Worm (Caenorhabditis elegans) whole organism, dauer: ENCODE measurements around the gene C34E11.4.

ENCODE experiments used
- unc-62 ChIP-seq: sonication (generic microtip); optimal IDR thresholded peaks from 2 replicates; lab custom pipeline; 2017; ENCODE audit warnings: missing biosample characterization, missing genetic modification reagents, missing genetic modification characterization

The C34E11.4 gene

ce11 chrX:11804057-11804456 is at the start of gene C34E11.4:
C34E11.4 (plus strand) TSS chrX:11804210.
- TF ChIP-seq unc-62 (GFP tag; lab: Kevin White, UChicago) = no peak

ce11 chrX:11757666-11758065 is 46.3 kb upstream of the C34E11.4 start:
- no peak for TF ChIP-seq unc-62 (GFP tag; lab: Kevin White, UChicago)

- no peak for TF ChIP-seq unc-62 (GFP tag; lab: Kevin White, UChicago)
Measured at ce11 chrX:11758809-11759208, 45.2 kb upstream of the C34E11.4 start, which contains the start of gene lact-7. lact-7 (plus strand) TSS chrX:11759109.

ce11 chrX:11765860-11766259 is 38.1 kb upstream of the C34E11.4 start:
- no peak for TF ChIP-seq unc-62 (GFP tag; lab: Kevin White, UChicago)

ce11 chrX:11766432-11766831 is 37.6 kb upstream of the C34E11.4 start:
- TF ChIP-seq unc-62 (GFP tag; lab: Kevin White, UChicago) = no peak

ce11 chrX:11769278-11769677 is 34.7 kb upstream of the C34E11.4 start, which contains the start of gene ttx-3:
ttx-3 (minus strand) TSS chrX:11769378.
- TF ChIP-seq unc-62 (GFP tag; lab: Kevin White, UChicago) = no peak

- no peak for TF ChIP-seq unc-62 (GFP tag; lab: Kevin White, UChicago)
Measured at ce11 chrX:11784230-11784629, 19.8 kb upstream of the C34E11.4 start, which contains the start of gene Y102F5A.1. Y102F5A.1 (minus strand) TSS chrX:11784330.

- no peak for TF ChIP-seq unc-62 (GFP tag; lab: Kevin White, UChicago)
Measured at ce11 chrX:11790600-11790999, 13.4 kb upstream of the C34E11.4 start.

- no peak for TF ChIP-seq unc-62 (GFP tag; lab: Kevin White, UChicago)
Measured at ce11 chrX:11791364-11792221, 12.4 kb upstream of the C34E11.4 start.

ce11 chrX:11792730-11793129 is 11.3 kb upstream of the C34E11.4 start:
- TF ChIP-seq unc-62 (GFP tag; lab: Kevin White, UChicago) = no peak

ce11 chrX:11798057-11798555 is 5.9 kb upstream of the C34E11.4 start, which contains the start of gene rsd-3:
rsd-3 (plus strand) TSS chrX:11798505.
- no peak for TF ChIP-seq unc-62 (GFP tag; lab: Kevin White, UChicago)

- TF ChIP-seq unc-62 (GFP tag; lab: Kevin White, UChicago) = no peak
Measured at ce11 chrX:11806175-11806853, 2.3 kb downstream of the C34E11.4 start.

ce11 chrX:11814667-11815066 is 10.7 kb downstream of the C34E11.4 start, which contains the start of gene C34E11.2:
C34E11.2 (minus strand) TSS chrX:11814750.
- TF ChIP-seq unc-62 (GFP tag; lab: Kevin White, UChicago) = no peak

- no peak for TF ChIP-seq unc-62 (GFP tag; lab: Kevin White, UChicago)
Measured at ce11 chrX:11816825-11817224, 12.8 kb downstream of the C34E11.4 start.

ce11 chrX:11818711-11819110 is 14.7 kb downstream of the C34E11.4 start:
- no peak for TF ChIP-seq unc-62 (GFP tag; lab: Kevin White, UChicago)

- TF ChIP-seq unc-62 (GFP tag; lab: Kevin White, UChicago) = no peak
Measured at ce11 chrX:11821159-11821720, 17.2 kb downstream of the C34E11.4 start.
